Worm (Caenorhabditis elegans): ENCODE results near the gene F10E7.2.

- TF ChIP-seq flt-1 (GFP tag; IDR thresholded peaks at IDR 0.05) (no peak), tbx-37 (GFP tag; conservative IDR thresholded peaks at IDR 0.05) (no peak), ceh-13 (GFP tag; optimal IDR thresholded peaks at IDR 0.05) (no peak), hmbx-1 (tag; optimal IDR thresholded peaks at IDR 0.05) (no peak), tra-4 (tag; optimal IDR thresholded peaks at IDR 0.05) (no peak), sea-1 (GFP tag; conservative IDR thresholded peaks at IDR 0.05) (no peak), hnd-1 (tag; optimal IDR thresholded peaks at IDR 0.05) (no peak), ama-1 (optimal IDR thresholded peaks at IDR 0.05) (no peak), F13C5.2 (tag; optimal IDR thresholded peaks at IDR 0.05) (no peak), ets-7 (tag; optimal IDR thresholded peaks at IDR 0.05) (no peak), ceh-36 (tag; optimal IDR thresholded peaks at IDR 0.05) (no peak), tbx-11 (GFP tag; IDR thresholded peaks at IDR 0.05) (no peak; the same call in 1 of the 2 replicates), pes-1 (GFP tag; IDR thresholded peaks at IDR 0.05) (0 out of 2 replicates have a peak, but pooled peaks have one; percentile 4), B0310.2 (tag; optimal IDR thresholded peaks at IDR 0.05) (no peak)
Observed at ce11 chrII:7090852-7091251, 31.2 kb upstream of the F10E7.2 start.

All from whole organism, early embryonic.